Fruit fly (Drosophila melanogaster) whole organism, embryonic: ENCODE data around the gene CG7582.

Experiments used
- Ada2b ChIP-seq: fragments of 200-800 bp; sonication (Bioruptor generic); IDR thresholded peaks from 2 replicates; pipeline ENCODE4 v1.3.6; 2022; ENCODE audit warnings: missing biosample characterization, missing genetic modification characterization
- Blimp-1 ChIP-seq: fragments of 200-800 bp; sonication (Bioruptor generic); optimal IDR thresholded peaks from 3 replicates; lab custom pipeline; 2018; ENCODE audit warnings: missing biosample characterization, missing genetic modification characterization, mild to moderate bottlenecking, moderate library complexity, missing genetic modification reagents
- C15 ChIP-seq: fragments of 200-800 bp; sonication (Bioruptor generic); IDR thresholded peaks from 3 replicates; pipeline ENCODE4 v1.3.6; 2022; ENCODE audit warnings: missing biosample characterization, missing genetic modification characterization
- CG10431 ChIP-seq: fragments of 200-800 bp; sonication (Bioruptor generic); optimal IDR thresholded peaks from 3 replicates; lab custom pipeline; 2018; ENCODE audit warnings: missing biosample characterization, mild to moderate bottlenecking, missing genetic modification characterization
- CG10979 ChIP-seq: fragments of 200-800 bp; sonication (Bioruptor generic); optimal IDR thresholded peaks from 2 replicates; lab custom pipeline; 2018; ENCODE audit warnings: missing biosample characterization, mild to moderate bottlenecking, missing genetic modification characterization, moderate library complexity
- CG11247 ChIP-seq: fragments of 200-800 bp; sonication (Bioruptor generic); IDR thresholded peaks from 2 replicates; pipeline ENCODE4 v1.3.6; 2022; ENCODE audit warnings: missing biosample characterization, missing genetic modification characterization
- CG12744 ChIP-seq: fragments of 200-800 bp; sonication (Bioruptor generic); optimal IDR thresholded peaks from 2 replicates; lab custom pipeline; 2016; ENCODE audit warnings: missing biosample characterization, missing genetic modification characterization
- CG13123 ChIP-seq: fragments of 200-800 bp; sonication (Bioruptor generic); optimal IDR thresholded peaks from 2 replicates; lab custom pipeline; 2016; ENCODE audit warnings: missing biosample characterization, missing genetic modification characterization
- CG13775 ChIP-seq: fragments of 200-800 bp; sonication (Bioruptor generic); optimal IDR thresholded peaks from 3 replicates; lab custom pipeline; 2017; ENCODE audit warnings: missing biosample characterization, mild to moderate bottlenecking, missing genetic modification characterization
- CG15011 ChIP-seq: fragments of 200-800 bp; sonication (Bioruptor generic); optimal IDR thresholded peaks from 3 replicates; lab custom pipeline; 2018; ENCODE audit warnings: missing biosample characterization, mild to moderate bottlenecking, missing genetic modification characterization
- CG1647 ChIP-seq: fragments of 200-800 bp; sonication (Bioruptor generic); optimal IDR thresholded peaks from 3 replicates; lab custom pipeline; 2016; ENCODE audit warnings: missing biosample characterization, missing genetic modification characterization
- CG18476 ChIP-seq: fragments of 200-800 bp; sonication (Bioruptor generic); optimal IDR thresholded peaks from 2 replicates; lab custom pipeline; 2016; ENCODE audit warnings: missing biosample characterization, mild to moderate bottlenecking, missing genetic modification characterization
- CG2199 ChIP-seq: fragments of 200-800 bp; sonication (Bioruptor generic); IDR thresholded peaks from 3 replicates; pipeline ENCODE4 v1.3.6; 2022; ENCODE audit warnings: missing biosample characterization, missing genetic modification characterization
- CG2678 ChIP-seq: fragments of 200-800 bp; sonication (Bioruptor generic); optimal IDR thresholded peaks from 3 replicates; lab custom pipeline; 2019; ENCODE audit warnings: missing biosample characterization, mild to moderate bottlenecking, missing genetic modification characterization, moderate library complexity
- CG3995 ChIP-seq: fragments of 200-800 bp; sonication (Bioruptor generic); optimal IDR thresholded peaks from 3 replicates; lab custom pipeline; 2016; ENCODE audit warnings: missing biosample characterization, missing genetic modification characterization
- CG4854 ChIP-seq: fragments of 200-800 bp; sonication (Bioruptor generic); optimal IDR thresholded peaks from 2 replicates; lab custom pipeline; 2016; ENCODE audit warnings: missing biosample characterization, missing genetic modification characterization, inconsistent platforms
- CG5180 ChIP-seq: fragments of 200-800 bp; sonication (Bioruptor generic); optimal IDR thresholded peaks from 3 replicates; lab custom pipeline; 2017; ENCODE audit warnings: missing biosample characterization, missing genetic modification characterization, mild to moderate bottlenecking, moderate library complexity, missing genetic modification reagents
- CG6175 ChIP-seq: fragments of 200-800 bp; sonication (Bioruptor generic); IDR thresholded peaks from 3 replicates; pipeline ENCODE4 v1.3.6; 2022; ENCODE audit warnings: missing biosample characterization, missing genetic modification characterization
- CG7745 ChIP-seq: fragments of 200-800 bp; sonication (Bioruptor generic); optimal IDR thresholded peaks from 2 replicates; lab custom pipeline; 2018; ENCODE audit warnings: missing biosample characterization, mild to moderate bottlenecking, missing genetic modification characterization, moderate library complexity
- CG7928 ChIP-seq: fragments of 200-800 bp; sonication (Bioruptor generic); optimal IDR thresholded peaks from 2 replicates; lab custom pipeline; 2017; ENCODE audit warnings: missing biosample characterization, mild to moderate bottlenecking, missing genetic modification characterization
- CG9932 ChIP-seq: fragments of 200-800 bp; sonication (Bioruptor generic); IDR thresholded peaks from 2 replicates; pipeline ENCODE4 v1.3.6; 2022; ENCODE audit warnings: missing biosample characterization, missing genetic modification characterization
- Dip3 ChIP-seq: fragments of 200-800 bp; sonication (Bioruptor generic); optimal IDR thresholded peaks from 3 replicates; lab custom pipeline; 2016; ENCODE audit warnings: missing biosample characterization, missing genetic modification characterization
- Ets97D ChIP-seq: fragments of 200-800 bp; sonication (Bioruptor generic); optimal IDR thresholded peaks from 3 replicates; lab custom pipeline; 2016; ENCODE audit warnings: missing biosample characterization, missing genetic modification characterization
- Fer1 ChIP-seq: fragments of 200-800 bp; sonication (Bioruptor generic); optimal IDR thresholded peaks from 2 replicates; lab custom pipeline; 2017; ENCODE audit warnings: missing biosample characterization, mild to moderate bottlenecking, missing genetic modification characterization
- Hmx ChIP-seq: fragments of 200-800 bp; sonication (Bioruptor generic); optimal IDR thresholded peaks from 2 replicates; lab custom pipeline; 2016; ENCODE audit warnings: missing biosample characterization, missing genetic modification characterization
- Hr78 ChIP-seq, 2 experiments: fragments of 200-800 bp in 1 of 2; fragments of >200 bp in 1 of 2; sonication (Bioruptor generic) in 1 of 2; optimal IDR thresholded peaks; 2 replicates each; lab custom pipeline; 2017 to 2019; ENCODE audit warnings: missing biosample characterization in 2 of 2, missing genetic modification characterization in 2 of 2, mild to moderate bottlenecking in 1 of 2, moderate library complexity in 1 of 2
- MESR4 ChIP-seq: fragments of 200-800 bp; sonication (Bioruptor generic); optimal IDR thresholded peaks from 2 replicates; lab custom pipeline; 2018; ENCODE audit warnings: missing biosample characterization, mild to moderate bottlenecking, missing genetic modification characterization, moderate library complexity
- MTF-1 ChIP-seq: fragments of 200-800 bp; sonication (Bioruptor generic); optimal IDR thresholded peaks from 2 replicates; lab custom pipeline; 2018; ENCODE audit warnings: missing biosample characterization, mild to moderate bottlenecking, missing genetic modification characterization, borderline replicate concordance
- Mad ChIP-seq: fragments of 200-800 bp; sonication (Bioruptor generic); optimal IDR thresholded peaks from 2 replicates; lab custom pipeline; 2016; ENCODE audit warnings: missing biosample characterization, missing genetic modification characterization
- Nf-YB ChIP-seq: fragments of 200-800 bp; sonication (Bioruptor generic); optimal IDR thresholded peaks from 3 replicates; lab custom pipeline; 2019; ENCODE audit warnings: missing biosample characterization, mild to moderate bottlenecking, missing genetic modification characterization, moderate library complexity
- Nf-YC ChIP-seq: fragments of 200-800 bp; optimal IDR thresholded peaks from 3 replicates; lab custom pipeline; 2019; ENCODE audit warnings: missing biosample characterization, mild to moderate bottlenecking, missing genetic modification characterization, moderate library complexity
- Xbp1 ChIP-seq: fragments of 200-800 bp; sonication (Bioruptor generic); optimal IDR thresholded peaks from 3 replicates; lab custom pipeline; 2016; ENCODE audit warnings: missing biosample characterization, mild to moderate bottlenecking, missing genetic modification characterization
- amos ChIP-seq: fragments of 200-800 bp; sonication (Bioruptor generic); IDR thresholded peaks from 2 replicates; pipeline ENCODE4 v1.3.6; 2022; ENCODE audit warnings: missing biosample characterization, missing genetic modification characterization; ENCODE audit not compliant: partially characterized antibody
- br ChIP-seq: fragments of >200 bp; optimal IDR thresholded peaks from 2 replicates; lab custom pipeline; 2017
- ci ChIP-seq: fragments of 200-800 bp; sonication (Bioruptor generic); IDR thresholded peaks from 3 replicates; pipeline ENCODE4 v1.3.6; 2022; ENCODE audit warnings: missing biosample characterization, missing genetic modification characterization
- crol ChIP-seq: fragments of 200-800 bp; sonication (Bioruptor generic); IDR thresholded peaks from 2 replicates; pipeline ENCODE4 v1.3.6; 2022; ENCODE audit warnings: missing biosample characterization, missing genetic modification characterization
- cwo ChIP-seq: fragments of 200-800 bp; sonication (Bioruptor generic); optimal IDR thresholded peaks from 3 replicates; lab custom pipeline; 2017; ENCODE audit warnings: missing biosample characterization, missing genetic modification characterization, mild to moderate bottlenecking, moderate library complexity, missing genetic modification reagents
- da ChIP-seq: fragments of 200-800 bp; sonication (Bioruptor generic); optimal IDR thresholded peaks from 2 replicates; lab custom pipeline; 2016; ENCODE audit warnings: missing biosample characterization, missing genetic modification characterization
- emc ChIP-seq: fragments of 200-800 bp; sonication (Bioruptor generic); optimal IDR thresholded peaks from 2 replicates; lab custom pipeline; 2016; ENCODE audit warnings: missing biosample characterization, missing genetic modification characterization
- grau ChIP-seq: fragments of 200-800 bp; optimal IDR thresholded peaks from 3 replicates; lab custom pipeline; 2019; ENCODE audit warnings: missing biosample characterization, mild to moderate bottlenecking, missing genetic modification characterization, moderate library complexity
- gsb-n ChIP-seq: fragments of 200-800 bp; sonication (Bioruptor generic); optimal IDR thresholded peaks from 3 replicates; lab custom pipeline; 2018; ENCODE audit warnings: missing biosample characterization, mild to moderate bottlenecking, missing genetic modification characterization
- kay ChIP-seq: fragments of 200-800 bp; sonication (Bioruptor generic); optimal IDR thresholded peaks from 2 replicates; lab custom pipeline; 2016; ENCODE audit warnings: missing biosample characterization, missing genetic modification characterization
- lmd ChIP-seq: fragments of 200-800 bp; sonication (Bioruptor generic); IDR thresholded peaks from 2 replicates; pipeline ENCODE4 v1.3.6; 2022; ENCODE audit warnings: missing biosample characterization, missing genetic modification characterization
- mam ChIP-seq: fragments of 200-800 bp; sonication (Bioruptor generic); optimal IDR thresholded peaks from 3 replicates; lab custom pipeline; 2016; ENCODE audit warnings: missing biosample characterization, missing genetic modification characterization
- phol ChIP-seq: fragments of 200-800 bp; sonication (Bioruptor generic); optimal IDR thresholded peaks from 3 replicates; lab custom pipeline; 2018; ENCODE audit warnings: missing biosample characterization, mild to moderate bottlenecking, missing genetic modification characterization, moderate library complexity
- ranshi ChIP-seq: fragments of 200-800 bp; sonication (Bioruptor generic); IDR thresholded peaks from 2 replicates; pipeline ENCODE4 v1.3.6; 2022; ENCODE audit warnings: missing biosample characterization, missing genetic modification characterization
- sd ChIP-seq: fragments of 200-800 bp; sonication (Bioruptor generic); optimal IDR thresholded peaks from 3 replicates; lab custom pipeline; 2018; ENCODE audit warnings: missing biosample characterization, mild to moderate bottlenecking, missing genetic modification characterization, moderate library complexity
- sens ChIP-seq: fragments of 200-800 bp; sonication (Bioruptor generic); peaks from one replicate; lab custom pipeline; 2016; ENCODE audit warnings: missing biosample characterization, missing genetic modification characterization
- ttk ChIP-seq: fragments of 200-800 bp; sonication (Bioruptor generic); IDR thresholded peaks from 2 replicates; pipeline ENCODE4 v2.1.2; 2022; ENCODE audit warnings: missing biosample characterization, missing genetic modification characterization
- twi ChIP-seq: fragments of 200-800 bp; optimal IDR thresholded peaks from 2 replicates; lab custom pipeline; 2019; ENCODE audit warnings: missing biosample characterization, mild to moderate bottlenecking, missing genetic modification characterization, moderate library complexity
- yki ChIP-seq: fragments of >200 bp; optimal IDR thresholded peaks from 3 replicates; lab custom pipeline; 2018

Gene CG7582

DNA sequence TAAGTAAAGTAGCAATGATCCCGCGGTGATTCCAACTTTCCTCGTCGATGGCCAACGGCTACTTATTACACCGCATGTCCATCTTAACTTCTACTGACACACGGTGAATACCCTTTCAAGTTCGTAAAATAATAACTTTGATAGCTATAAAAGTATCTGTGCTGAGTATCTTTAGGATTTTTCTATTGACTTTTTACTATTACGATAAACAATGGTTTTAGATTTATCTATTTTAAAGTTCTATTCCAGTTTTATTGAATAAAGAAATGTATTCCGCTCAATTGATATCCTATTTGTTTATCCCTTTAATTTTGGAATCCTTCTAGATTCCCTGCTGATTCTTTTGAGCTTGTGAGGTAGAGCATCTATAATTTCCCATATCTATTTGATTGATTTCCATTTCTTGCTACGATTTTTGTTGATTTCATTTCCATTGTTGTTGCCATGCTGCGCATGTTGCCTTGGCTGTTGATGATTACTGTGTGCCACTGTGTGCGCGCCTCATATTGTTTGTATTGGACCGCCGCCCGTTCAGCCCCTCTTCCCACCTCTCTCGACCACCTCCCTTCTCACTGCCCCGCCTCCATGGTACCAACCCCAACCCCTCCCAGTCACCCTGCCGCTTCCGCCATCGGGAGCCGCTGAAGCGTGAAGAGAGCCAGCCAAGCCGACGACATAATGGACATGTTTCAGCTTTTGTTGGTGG is 7.9 kb upstream of the CG7582 start (continued):
- TF ChIP-seq Xbp1 = no peak
- no peak for TF ChIP-seq CG4854 (GFP tag; lab: Kevin White, UChicago)
- peak; percentile 57 for TF ChIP-seq Nf-YB (GFP tag; lab: Kevin White, UChicago)
- no peak for TF ChIP-seq C15 (GFP tag; lab: Robert Waterston, UW)
- no peak for TF ChIP-seq CG12744
- no peak for TF ChIP-seq Ada2b (GFP tag; lab: Robert Waterston, UW)
- TF ChIP-seq Hmx (GFP tag; lab: Kevin White, UChicago) = no peak
- TF ChIP-seq crol (GFP tag; lab: Robert Waterston, UW) = peak; percentile 96
- TF ChIP-seq amos (GFP tag; lab: Robert Waterston, UW) = no peak
- no peak for TF ChIP-seq sd
- TF ChIP-seq ttk (GFP tag; lab: Robert Waterston, UW) = peak; percentile 49; the same call in 1 of the 2 replicates
- TF ChIP-seq mam (GFP tag; lab: Kevin White, UChicago) = no peak
- no peak for TF ChIP-seq lmd (GFP tag; lab: Robert Waterston, UW)
- TF ChIP-seq CG2199 (GFP tag; lab: Robert Waterston, UW) = no peak
- peak; percentile 17 for TF ChIP-seq phol
- no peak for TF ChIP-seq yki (lab: Kevin White, UChicago)
- no peak for TF ChIP-seq CG10431 (GFP tag; lab: Kevin White, UChicago)
- no peak for TF ChIP-seq CG2678 (tag; lab: Kevin White, UChicago)
- TF ChIP-seq CG18476 (GFP tag; lab: Kevin White, UChicago) = no peak
- TF ChIP-seq Hr78 (GFP tag; optimal IDR thresholded peaks at IDR 0.05; lab: Kevin White, UChicago) = no peak
- peak; percentile 71 for TF ChIP-seq Nf-YC (tag; lab: Kevin White, UChicago)
- no peak for TF ChIP-seq CG15011 (GFP tag; lab: Kevin White, UChicago)
- no peak for TF ChIP-seq MESR4 (GFP tag; lab: Kevin White, UChicago)
- TF ChIP-seq br (lab: Kevin White, UChicago) = no peak
- TF ChIP-seq CG13775 = no peak
- no peak for TF ChIP-seq CG13123 (GFP tag; lab: Kevin White, UChicago)
- no peak for TF ChIP-seq CG7745
- TF ChIP-seq da (GFP tag; lab: Kevin White, UChicago) = no peak
- TF ChIP-seq ci (GFP tag; lab: Robert Waterston, UW) = peak; percentile 17; the same call in 1 of the 3 replicates
- no peak for TF ChIP-seq CG6175 (GFP tag; lab: Robert Waterston, UW)
- TF ChIP-seq Blimp-1 = no peak
- TF ChIP-seq Mad = no peak
- TF ChIP-seq twi (tag; lab: Kevin White, UChicago) = no peak
- TF ChIP-seq CG7928 (GFP tag; lab: Kevin White, UChicago) = no peak
- TF ChIP-seq ranshi (GFP tag; lab: Robert Waterston, UW) = no peak
- TF ChIP-seq CG5180 (GFP tag; lab: Kevin White, UChicago) = no peak
- no peak for TF ChIP-seq cwo (GFP tag; lab: Kevin White, UChicago)
- TF ChIP-seq sens = peak; percentile 79
- no peak for TF ChIP-seq MTF-1 (GFP tag; lab: Kevin White, UChicago)
- 0 out of 2 replicates have a peak, but pooled peaks have one; percentile 10 for TF ChIP-seq CG9932
- no peak for TF ChIP-seq CG1647 (GFP tag; lab: Kevin White, UChicago)
- TF ChIP-seq emc (GFP tag; lab: Kevin White, UChicago) = no peak
- peak; percentile 2 for TF ChIP-seq CG10979 (tag; lab: Kevin White, UChicago)
- no peak for TF ChIP-seq Fer1 (GFP tag; lab: Kevin White, UChicago)
- no peak for TF ChIP-seq CG11247 (GFP tag; lab: Robert Waterston, UW)
- no peak for TF ChIP-seq Dip3 (GFP tag; lab: Kevin White, UChicago)
- TF ChIP-seq kay (GFP tag; lab: Kevin White, UChicago) = no peak
- no peak for TF ChIP-seq grau (tag; lab: Kevin White, UChicago)
- TF ChIP-seq gsb-n = no peak
- TF ChIP-seq Ets97D (GFP tag; lab: Kevin White, UChicago) = no peak
- no peak for TF ChIP-seq CG3995
